Worm (Caenorhabditis elegans) whole organism, mixed stage, embryonic: ENCODE data around the gene C49H3.6.

Experiments
- M03D4.4 ChIP-seq: sonication (generic microtip); optimal IDR thresholded peaks from 2 replicates; lab custom pipeline; 2017; ENCODE audit warnings: mild to moderate bottlenecking, missing genetic modification characterization, missing compliant biosample characterization
- bed-3 ChIP-seq: fragments of 200-800 bp; sonication (Bioruptor generic); optimal IDR thresholded peaks from 3 replicates; lab custom pipeline; 2018; ENCODE audit warnings: mild to moderate bottlenecking, missing genetic modification characterization, moderate library complexity, missing compliant biosample characterization
- blmp-1 ChIP-seq: fragments of 150-350 bp; optimal IDR thresholded peaks from 2 replicates; lab custom pipeline; 2014; ENCODE audit warnings: missing biosample characterization, missing genetic modification characterization
- ceh-39 ChIP-seq: fragments of 150-350 bp; optimal IDR thresholded peaks from 2 replicates; lab custom pipeline; 2014; ENCODE audit warnings: missing biosample characterization, missing genetic modification characterization
- ceh-43 ChIP-seq: fragments of 200-800 bp; sonication (Bioruptor generic); optimal IDR thresholded peaks from 2 replicates; lab custom pipeline; 2018; ENCODE audit warnings: mild to moderate bottlenecking, missing genetic modification characterization, moderate library complexity, missing compliant biosample characterization
- ceh-83 ChIP-seq: fragments of 200-800 bp; sonication (Bioruptor generic); optimal IDR thresholded peaks from 2 replicates; lab custom pipeline; 2018; ENCODE audit warnings: mild to moderate bottlenecking, missing genetic modification characterization, missing compliant biosample characterization
- ces-1 ChIP-seq: fragments of 150-350 bp; optimal IDR thresholded peaks from 2 replicates; lab custom pipeline; 2014; ENCODE audit warnings: missing biosample characterization, missing genetic modification reagents, missing genetic modification characterization
- cnd-1 ChIP-seq: fragments of 200-800 bp; sonication (Bioruptor generic); optimal IDR thresholded peaks from 2 replicates; lab custom pipeline; 2018; ENCODE audit warnings: mild to moderate bottlenecking, missing genetic modification characterization, missing compliant biosample characterization
- elt-1 ChIP-seq: sonication (generic microtip); optimal IDR thresholded peaks from 2 replicates; lab custom pipeline; 2017; ENCODE audit warnings: missing genetic modification characterization, mild to moderate bottlenecking, missing compliant biosample characterization, antibody characterized with exemption, moderate library complexity, borderline replicate concordance; ENCODE audit not compliant: insufficient read depth
- elt-3 ChIP-seq: fragments of 150-350 bp; optimal IDR thresholded peaks from 2 replicates; lab custom pipeline; 2014; ENCODE audit warnings: missing biosample characterization, missing genetic modification characterization
- flh-1 ChIP-seq: fragments of 200-800 bp; sonication (Bioruptor generic); optimal IDR thresholded peaks from 2 replicates; lab custom pipeline; 2018; ENCODE audit warnings: mild to moderate bottlenecking, missing genetic modification characterization, moderate library complexity, missing compliant biosample characterization
- ham-2 ChIP-seq: fragments of 200-800 bp; sonication (Bioruptor generic); optimal IDR thresholded peaks from 2 replicates; lab custom pipeline; 2018; ENCODE audit warnings: mild to moderate bottlenecking, missing genetic modification characterization, missing compliant biosample characterization
- hlh-1 ChIP-seq: fragments of 150-350 bp; optimal IDR thresholded peaks from 2 replicates; lab custom pipeline; 2014; ENCODE audit warnings: missing biosample characterization, missing genetic modification reagents, missing genetic modification characterization
- lin-13 ChIP-seq: fragments of 150-350 bp; optimal IDR thresholded peaks from 2 replicates; lab custom pipeline; 2014; ENCODE audit warnings: missing biosample characterization, missing genetic modification characterization
- lin-32 ChIP-seq: fragments of 200-800 bp; sonication (Bioruptor generic); optimal IDR thresholded peaks from 2 replicates; lab custom pipeline; 2018; ENCODE audit warnings: mild to moderate bottlenecking, missing genetic modification characterization, missing compliant biosample characterization
- lsy-2 ChIP-seq: fragments of 150-350 bp; optimal IDR thresholded peaks from 2 replicates; lab custom pipeline; 2014; ENCODE audit warnings: missing biosample characterization, missing genetic modification characterization
- mab-5 ChIP-seq: fragments of 150-350 bp; optimal IDR thresholded peaks from 2 replicates; lab custom pipeline; 2014; ENCODE audit warnings: missing biosample characterization, missing genetic modification characterization
- mep-1 ChIP-seq: fragments of 150-350 bp; optimal IDR thresholded peaks from 2 replicates; lab custom pipeline; 2017; ENCODE audit warnings: missing biosample characterization, missing genetic modification reagents, missing genetic modification characterization, inconsistent platforms
- mls-2 ChIP-seq: sonication (generic microtip); optimal IDR thresholded peaks from 2 replicates; lab custom pipeline; 2016; ENCODE audit warnings: mild to moderate bottlenecking, missing genetic modification characterization, moderate library complexity, missing compliant biosample characterization
- nhr-12 ChIP-seq: fragments of 150-350 bp; optimal IDR thresholded peaks from 2 replicates; lab custom pipeline; 2014; ENCODE audit warnings: missing biosample characterization, missing genetic modification characterization
- nhr-2 ChIP-seq: fragments of 150-350 bp; optimal IDR thresholded peaks from 2 replicates; lab custom pipeline; 2014; ENCODE audit warnings: missing biosample characterization, missing genetic modification characterization
- nhr-237 ChIP-seq: fragments of 150-350 bp; optimal IDR thresholded peaks from 2 replicates; lab custom pipeline; 2014; ENCODE audit warnings: missing biosample characterization, missing genetic modification characterization
- nhr-28 ChIP-seq: fragments of 150-350 bp; optimal IDR thresholded peaks from 2 replicates; lab custom pipeline; 2014; ENCODE audit warnings: missing biosample characterization, missing genetic modification characterization
- nhr-76 ChIP-seq: sonication (generic microtip); optimal IDR thresholded peaks from 2 replicates; lab custom pipeline; 2017; ENCODE audit warnings: missing biosample characterization, missing genetic modification characterization
- pha-4 ChIP-seq: fragments of 150-350 bp; optimal IDR thresholded peaks from 2 replicates; lab custom pipeline; 2018; ENCODE audit warnings: missing biosample characterization, missing genetic modification reagents, missing genetic modification characterization
- sem-2 ChIP-seq: fragments of 200-800 bp; sonication (Bioruptor generic); optimal IDR thresholded peaks from 2 replicates; lab custom pipeline; 2018; ENCODE audit warnings: mild to moderate bottlenecking, missing genetic modification characterization, missing compliant biosample characterization
- snpc-4 ChIP-seq: fragments of 150-350 bp; optimal IDR thresholded peaks from 2 replicates; lab custom pipeline; 2014; ENCODE audit warnings: missing biosample characterization, missing genetic modification characterization
- sptf-1 ChIP-seq: sonication (generic microtip); optimal IDR thresholded peaks from 2 replicates; lab custom pipeline; 2017; ENCODE audit warnings: mild to moderate bottlenecking, missing genetic modification characterization, moderate library complexity, missing compliant biosample characterization
- tbx-8 ChIP-seq: fragments of 200-800 bp; sonication (Bioruptor generic); optimal IDR thresholded peaks from 2 replicates; lab custom pipeline; 2018; ENCODE audit warnings: mild to moderate bottlenecking, missing genetic modification characterization, moderate library complexity, missing compliant biosample characterization
- unc-120 ChIP-seq: sonication (generic microtip); optimal IDR thresholded peaks from 2 replicates; lab custom pipeline; 2017; ENCODE audit warnings: missing genetic modification characterization, missing compliant biosample characterization; ENCODE audit not compliant: poor library complexity, severe bottlenecking
- unc-39 ChIP-seq: fragments of 150-350 bp; optimal IDR thresholded peaks from 2 replicates; lab custom pipeline; 2014; ENCODE audit warnings: missing biosample characterization, missing genetic modification characterization
- unc-62 ChIP-seq: fragments of 150-350 bp; optimal IDR thresholded peaks from 2 replicates; lab custom pipeline; 2014; ENCODE audit warnings: missing biosample characterization, missing genetic modification reagents, missing genetic modification characterization
- zip-8 ChIP-seq: fragments of 150-350 bp; optimal IDR thresholded peaks from 2 replicates; lab custom pipeline; 2014; ENCODE audit warnings: missing biosample characterization, missing genetic modification characterization
- ztf-11 ChIP-seq: fragments of 150-350 bp; optimal IDR thresholded peaks from 2 replicates; lab custom pipeline; 2014; ENCODE audit warnings: missing biosample characterization, missing genetic modification characterization

Gene C49H3.6

DNA sequence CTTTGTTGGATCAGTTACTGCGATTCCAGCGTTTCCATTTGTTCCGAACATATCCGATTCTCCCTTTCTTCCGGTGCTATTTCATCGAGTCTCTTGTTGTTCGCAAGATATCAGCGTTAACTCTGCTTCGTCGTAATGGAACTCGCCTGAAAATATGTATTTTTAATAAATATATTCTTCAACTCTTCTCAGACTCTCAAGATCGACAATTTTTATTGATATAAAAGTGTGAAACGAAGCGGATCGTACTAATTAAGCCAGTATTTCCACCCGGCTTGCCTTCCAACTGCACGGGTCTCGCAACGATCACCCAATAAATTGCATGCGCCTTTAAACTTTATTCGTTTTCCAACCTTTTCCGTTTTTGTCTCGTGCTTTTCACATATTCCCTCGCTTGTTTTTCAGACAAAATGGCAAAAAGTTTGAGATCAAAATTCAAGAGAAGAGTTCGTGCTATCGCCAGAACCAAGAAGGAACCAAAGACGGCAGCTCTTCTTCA is 20.5 kb downstream of the C49H3.6 start, which contains the start of the genes xpo-3 and C49H3.3:
TSS of gene xpo-3 (minus strand) at position 51 of the 499 bp plus-strand sequence.
TSS of gene C49H3.3 (plus strand) at position 369 of the 499 bp plus-strand sequence.
- no peak for TF ChIP-seq ztf-11 (tag; lab: Kevin White, UChicago)
- no peak for TF ChIP-seq ceh-39 (tag; lab: Kevin White, UChicago)
- peak; percentile 78 for TF ChIP-seq mep-1
- peak; percentile 55 for TF ChIP-seq ham-2 (GFP tag; lab: Kevin White, UChicago)
- no peak for TF ChIP-seq flh-1 (GFP tag; lab: Kevin White, UChicago)
- no peak for TF ChIP-seq nhr-12 (tag; lab: Kevin White, UChicago)
- no peak for TF ChIP-seq sptf-1 (tag; lab: Kevin White, UChicago)
- TF ChIP-seq elt-1, result no peak
- no peak for TF ChIP-seq M03D4.4 (tag; lab: Kevin White, UChicago)
- TF ChIP-seq sem-2, result no peak
- no peak for TF ChIP-seq zip-8 (tag; lab: Kevin White, UChicago)
- TF ChIP-seq ceh-83, result no peak
- TF ChIP-seq lin-32 (GFP tag; lab: Kevin White, UChicago), result no peak
- no peak for TF ChIP-seq ceh-43
- no peak for TF ChIP-seq blmp-1 (tag; lab: Kevin White, UChicago)
- TF ChIP-seq nhr-28, result no peak
- TF ChIP-seq unc-39 (tag; lab: Kevin White, UChicago), result no peak
- TF ChIP-seq nhr-76 (tag; lab: Kevin White, UChicago), result no peak
- TF ChIP-seq nhr-237 (tag; lab: Kevin White, UChicago), result no peak
- no peak for TF ChIP-seq unc-62 (GFP tag; lab: Kevin White, UChicago)
- no peak for TF ChIP-seq mls-2 (tag; lab: Kevin White, UChicago)
- TF ChIP-seq ces-1, result peak; percentile 68
- no peak for TF ChIP-seq bed-3
- no peak for TF ChIP-seq unc-120 (tag; lab: Kevin White, UChicago)
- TF ChIP-seq mab-5, result no peak
- TF ChIP-seq lsy-2 (tag; lab: Kevin White, UChicago), result peak; percentile 18
- peak; percentile 11 for TF ChIP-seq lin-13 (tag; lab: Kevin White, UChicago)
- no peak for TF ChIP-seq pha-4 (tag; lab: Kevin White, UChicago)
- TF ChIP-seq nhr-2 (tag; lab: Kevin White, UChicago), result no peak
- no peak for TF ChIP-seq cnd-1 (tag; lab: Kevin White, UChicago)

DNA sequence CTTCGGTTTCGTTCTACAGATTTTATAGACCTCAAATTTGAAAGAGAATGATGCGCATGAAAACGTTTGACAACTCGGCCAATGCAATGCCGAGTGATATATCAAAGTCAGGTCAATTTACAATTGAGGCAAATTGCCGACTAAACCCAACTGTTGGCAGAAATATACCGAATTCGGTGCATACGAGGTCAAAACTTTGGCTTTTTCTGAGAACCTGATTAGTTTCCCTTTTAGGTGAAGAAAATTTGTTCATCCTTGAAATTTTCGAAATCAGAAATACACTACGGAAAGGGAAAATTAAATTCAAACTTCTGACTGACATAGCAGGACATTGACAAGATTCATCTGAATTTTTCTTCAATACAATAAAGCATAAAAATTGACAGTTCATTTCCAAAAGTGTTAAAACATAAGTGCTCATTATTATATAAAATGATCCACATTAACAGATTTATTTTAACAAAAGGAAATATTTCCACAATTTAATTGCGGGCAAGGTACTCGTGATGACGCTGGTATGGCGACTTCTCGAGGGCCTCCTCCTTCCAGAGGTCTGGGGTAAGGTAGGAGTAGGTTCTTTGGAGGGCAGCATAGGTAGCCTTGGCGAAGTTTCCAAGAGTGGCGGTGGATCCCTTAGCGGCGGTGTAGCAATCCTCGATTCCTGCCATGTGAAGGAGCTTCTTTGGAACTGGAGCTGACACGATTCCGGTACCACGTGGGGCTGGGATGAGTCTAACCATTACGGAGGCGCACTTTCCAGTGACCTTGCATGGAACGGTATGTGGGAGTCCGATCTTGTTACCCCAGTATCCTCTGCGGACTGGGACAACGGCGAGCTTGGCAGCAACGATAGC is 21.7 kb downstream of the C49H3.6 start:
- TF ChIP-seq sem-2 (no peak), bed-3 (no peak), elt-1 (no peak), M03D4.4 (tag; lab: Kevin White, UChicago) (no peak), mep-1 (no peak), ceh-83 (no peak), ztf-11 (tag; lab: Kevin White, UChicago) (no peak), tbx-8 (no peak), unc-39 (tag; lab: Kevin White, UChicago) (no peak), lsy-2 (tag; lab: Kevin White, UChicago) (no peak), mls-2 (tag; lab: Kevin White, UChicago) (no peak), lin-32 (GFP tag; lab: Kevin White, UChicago) (no peak), snpc-4 (tag; lab: Kevin White, UChicago) (no peak), pha-4 (tag; lab: Kevin White, UChicago) (no peak), nhr-76 (tag; lab: Kevin White, UChicago) (no peak)

DNA sequence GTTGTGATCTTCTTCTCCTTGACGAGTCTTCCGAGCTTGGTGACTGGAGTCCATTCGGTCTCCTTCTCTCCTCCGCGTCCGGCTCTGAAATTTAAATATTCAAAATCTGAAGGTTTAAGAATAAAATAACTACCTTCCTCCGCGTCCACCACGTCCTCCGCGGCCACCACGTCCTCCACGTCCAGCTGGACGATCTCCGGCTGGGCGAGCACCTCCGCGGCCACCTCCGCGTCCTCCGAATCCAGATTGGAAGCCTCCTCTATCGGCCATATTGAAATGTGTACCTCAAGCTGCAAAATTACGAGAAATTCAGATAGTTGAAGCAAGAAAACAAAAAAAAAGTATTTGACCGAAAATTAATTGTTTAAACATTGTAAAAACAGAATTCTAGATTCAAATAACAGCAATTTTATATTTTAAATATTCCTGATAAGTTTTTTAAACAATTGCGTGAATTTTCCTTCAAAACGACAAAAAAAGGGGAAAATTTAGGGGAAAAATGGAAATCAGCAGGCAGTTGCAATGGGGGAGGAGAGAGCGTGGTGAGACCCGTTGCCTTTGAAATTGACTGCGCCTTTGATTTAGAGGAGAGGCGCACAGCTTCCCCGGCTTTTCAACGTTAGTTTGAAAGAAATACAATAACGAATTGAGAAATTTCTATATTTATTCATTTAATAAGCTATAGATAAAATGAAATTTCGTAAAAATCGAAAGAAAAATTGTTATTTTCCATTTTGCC is 22.7 kb downstream of the C49H3.6 start, which contains the start of gene rps-2:
TSS of gene rps-2 (minus strand) at position 290 of the 739 bp plus-strand sequence.
- TF ChIP-seq lsy-2 (tag; lab: Kevin White, UChicago) (peak; percentile 64), ces-1 (no peak), ceh-39 (tag; lab: Kevin White, UChicago) (no peak), tbx-8 (no peak), elt-3 (tag; lab: Kevin White, UChicago) (no peak), mep-1 (peak; percentile 31), sptf-1 (tag; lab: Kevin White, UChicago) (no peak), unc-62 (GFP tag; lab: Kevin White, UChicago) (no peak), bed-3 (no peak), M03D4.4 (tag; lab: Kevin White, UChicago) (no peak), lin-32 (GFP tag; lab: Kevin White, UChicago) (no peak), nhr-2 (tag; lab: Kevin White, UChicago) (no peak), pha-4 (tag; lab: Kevin White, UChicago) (no peak), ztf-11 (tag; lab: Kevin White, UChicago) (no peak), nhr-76 (tag; lab: Kevin White, UChicago) (no peak), flh-1 (GFP tag; lab: Kevin White, UChicago) (no peak), mab-5 (no peak), nhr-12 (tag; lab: Kevin White, UChicago) (no peak), unc-39 (tag; lab: Kevin White, UChicago) (no peak), unc-120 (tag; lab: Kevin White, UChicago) (peak; percentile 9), blmp-1 (tag; lab: Kevin White, UChicago) (no peak), ham-2 (GFP tag; lab: Kevin White, UChicago) (no peak), ceh-43 (no peak), mls-2 (tag; lab: Kevin White, UChicago) (no peak), snpc-4 (tag; lab: Kevin White, UChicago) (no peak), sem-2 (no peak), hlh-1 (peak; percentile 30)
